Worm (Caenorhabditis elegans): ENCODE data around the gene ZC376.8.

Gene ZC376.8

DNA sequence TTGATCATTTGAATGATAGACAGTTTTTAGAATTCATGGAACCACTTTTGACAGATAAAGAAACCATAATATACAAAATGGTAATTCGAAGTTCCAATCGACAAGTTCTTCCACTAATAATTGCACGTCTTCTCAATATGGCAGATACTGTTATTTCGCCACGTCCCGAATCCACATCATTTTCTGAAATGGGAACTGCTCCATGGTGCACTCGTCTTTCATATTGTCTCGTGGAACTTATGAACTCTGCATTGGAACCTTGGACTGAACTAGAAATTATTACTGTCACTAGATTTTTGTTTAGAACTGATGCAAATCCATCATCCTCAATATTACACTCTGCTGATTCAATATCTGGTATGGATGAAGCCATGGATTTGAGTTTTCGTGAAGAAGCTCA is 7.1 kb downstream of the ZC376.8 start:
- no peak for TF ChIP-seq nhr-129 (tag; optimal IDR thresholded peaks at IDR 0.05)
- TF ChIP-seq nhr-77 (tag; optimal IDR thresholded peaks at IDR 0.05): no peak
- no peak for TF ChIP-seq elt-3 (tag; optimal IDR thresholded peaks at IDR 0.05)
- TF ChIP-seq ZK546.5 (tag; optimal IDR thresholded peaks at IDR 0.05): no peak
- no peak for TF ChIP-seq mbf-1 (tag; optimal IDR thresholded peaks at IDR 0.05)
- no peak for TF ChIP-seq ztf-11 (tag; optimal IDR thresholded peaks at IDR 0.05)
- TF ChIP-seq ama-1 (optimal IDR thresholded peaks at IDR 0.05): no peak
- no peak for TF ChIP-seq nhr-237 (tag; optimal IDR thresholded peaks at IDR 0.05)
- TF ChIP-seq mdl-1 (tag; optimal IDR thresholded peaks at IDR 0.05): no peak
- TF ChIP-seq unc-39 (tag; optimal IDR thresholded peaks at IDR 0.05): no peak
- no peak for TF ChIP-seq nhr-21 (tag; optimal IDR thresholded peaks at IDR 0.05)
- no peak for TF ChIP-seq unc-55 (GFP tag; optimal IDR thresholded peaks at IDR 0.05)
- TF ChIP-seq C34F6.9 (tag; optimal IDR thresholded peaks at IDR 0.05): no peak
- no peak for TF ChIP-seq nhr-23 (tag; optimal IDR thresholded peaks at IDR 0.05)
- no peak for TF ChIP-seq mab-5 (tag; optimal IDR thresholded peaks at IDR 0.05)
- TF ChIP-seq crh-2 (tag; optimal IDR thresholded peaks at IDR 0.05): no peak
- TF ChIP-seq skn-1 (tag; optimal IDR thresholded peaks at IDR 0.05): no peak
- no peak for TF ChIP-seq F13H6.1 (tag; optimal IDR thresholded peaks at IDR 0.05)
- TF ChIP-seq Y55F3AM.14 (GFP tag; optimal IDR thresholded peaks at IDR 0.05): no peak

- no peak for TF ChIP-seq lin-13 (GFP tag; optimal IDR thresholded peaks at IDR 0.05)
- TF ChIP-seq nhr-21 (tag; optimal IDR thresholded peaks at IDR 0.05): no peak
- no peak for TF ChIP-seq elt-3 (tag; optimal IDR thresholded peaks at IDR 0.05)
- TF ChIP-seq ceh-82 (tag; optimal IDR thresholded peaks at IDR 0.05): no peak
These were observed 12.8 kb downstream of the ZC376.8 start for ce11 chrV:14192870-14193269.

DNA sequence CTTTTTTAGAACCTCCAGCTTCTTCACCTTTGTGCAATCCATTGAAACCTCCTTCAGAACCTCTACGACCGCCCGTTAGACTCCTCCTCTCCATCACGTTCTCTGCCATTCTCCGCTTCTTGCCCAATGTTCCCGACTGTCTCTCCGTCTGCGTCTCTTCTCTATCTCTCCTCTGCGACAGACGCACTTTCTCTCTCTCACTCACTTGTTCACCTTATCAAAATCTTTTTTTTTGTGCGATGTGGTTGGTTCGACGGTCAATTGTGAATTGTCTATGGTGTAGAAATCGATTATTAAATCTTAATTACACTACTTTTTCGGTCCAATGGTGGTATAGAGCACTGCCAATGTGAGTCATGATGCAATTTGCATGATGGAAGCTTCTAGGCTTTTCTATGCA is 13.4 kb downstream of the ZC376.8 start, which contains the start of gene atfs-1:
TSS of gene atfs-1 (plus strand) at position 213 of the 400 bp plus-strand sequence.
- no peak for TF ChIP-seq ceh-82 (tag; optimal IDR thresholded peaks at IDR 0.05)
- no peak for TF ChIP-seq nhr-77 (tag; optimal IDR thresholded peaks at IDR 0.05)
- TF ChIP-seq snpc-4 (tag; optimal IDR thresholded peaks at IDR 0.05): peak; percentile 54
- peak; percentile 59 for TF ChIP-seq gmeb-1 (tag; optimal IDR thresholded peaks at IDR 0.05)
- TF ChIP-seq sem-4 (tag; optimal IDR thresholded peaks at IDR 0.05): peak; percentile 44
- TF ChIP-seq nhr-21 (tag; optimal IDR thresholded peaks at IDR 0.05): peak; percentile 53
- no peak for TF ChIP-seq alr-1 (tag; optimal IDR thresholded peaks at IDR 0.05)
- TF ChIP-seq Y55F3AM.14 (GFP tag; optimal IDR thresholded peaks at IDR 0.05): no peak
- TF ChIP-seq dmd-4 (tag; optimal IDR thresholded peaks at IDR 0.05): no peak
- TF ChIP-seq sma-3 (GFP tag; optimal IDR thresholded peaks at IDR 0.05): peak; percentile 61
- no peak for TF ChIP-seq ZK546.5 (tag; optimal IDR thresholded peaks at IDR 0.05)
- peak; percentile 47 for TF ChIP-seq lin-13 (GFP tag; optimal IDR thresholded peaks at IDR 0.05)
- TF ChIP-seq R02D3.7 (tag; optimal IDR thresholded peaks at IDR 0.05): no peak
- TF ChIP-seq sma-9 (GFP tag; optimal IDR thresholded peaks at IDR 0.05): peak; percentile 89
- TF ChIP-seq sma-9 (tag; optimal IDR thresholded peaks at IDR 0.05): no peak
- no peak for TF ChIP-seq skn-1 (tag; optimal IDR thresholded peaks at IDR 0.05)
- peak; percentile 86 for TF ChIP-seq F13H6.1 (tag; optimal IDR thresholded peaks at IDR 0.05)
- peak; percentile 58 for TF ChIP-seq unc-55 (GFP tag; optimal IDR thresholded peaks at IDR 0.05)
- TF ChIP-seq nhr-6 (tag; optimal IDR thresholded peaks at IDR 0.05): no peak
- TF ChIP-seq mdl-1 (tag; optimal IDR thresholded peaks at IDR 0.05): peak in 1 of 2 experiments; percentile 35
- peak; percentile 9 to 69 for TF ChIP-seq lsy-2 (tag; optimal IDR thresholded peaks at IDR 0.05)
- peak; percentile 85 for TF ChIP-seq blmp-1 (tag; optimal IDR thresholded peaks at IDR 0.05; ENCODE audit: insufficient read depth)
- TF ChIP-seq mab-5 (tag; optimal IDR thresholded peaks at IDR 0.05): peak; percentile 26
- TF ChIP-seq nhr-25 (tag; optimal IDR thresholded peaks at IDR 0.05): peak; percentile 55
- peak; percentile 91 for TF ChIP-seq ama-1 (optimal IDR thresholded peaks at IDR 0.05)
- no peak for TF ChIP-seq unc-39 (tag; optimal IDR thresholded peaks at IDR 0.05)
- no peak for TF ChIP-seq mbf-1 (tag; optimal IDR thresholded peaks at IDR 0.05)
- peak; percentile 35 for TF ChIP-seq egl-27 (tag; optimal IDR thresholded peaks at IDR 0.05)
- TF ChIP-seq crh-2 (tag; optimal IDR thresholded peaks at IDR 0.05): peak; percentile 78
- peak; percentile 74 for TF ChIP-seq C34F6.9 (tag; optimal IDR thresholded peaks at IDR 0.05)
- peak; percentile 83 for TF ChIP-seq fos-1 (tag; optimal IDR thresholded peaks at IDR 0.05)
- no peak for TF ChIP-seq nhr-23 (tag; optimal IDR thresholded peaks at IDR 0.05)
- peak; percentile 87 for TF ChIP-seq nhr-129 (tag; optimal IDR thresholded peaks at IDR 0.05)

DNA sequence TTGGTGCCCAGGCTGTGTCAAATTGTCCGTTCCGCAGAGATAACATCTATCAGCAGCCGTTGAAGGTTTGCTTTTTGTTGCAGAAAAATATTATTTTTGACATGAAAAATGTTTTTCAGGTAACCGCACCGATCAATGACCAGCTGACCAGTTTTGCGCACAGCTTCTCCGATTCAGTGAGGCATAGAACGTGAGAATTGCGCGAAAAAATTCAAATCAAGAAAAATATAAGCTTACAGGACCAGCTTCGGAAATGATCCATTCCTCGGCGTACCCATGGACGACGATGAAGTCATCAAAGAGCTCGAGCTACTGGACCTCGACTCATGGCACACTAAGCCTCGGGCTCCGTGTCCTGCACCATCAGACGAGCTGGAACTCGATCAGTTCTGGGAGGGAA is 14.5 kb downstream of the ZC376.8 start:
- TF ChIP-seq lsy-2 (tag; optimal IDR thresholded peaks at IDR 0.05) (no peak), ama-1 (optimal IDR thresholded peaks at IDR 0.05) (peak; percentile 27)
